Worm (Caenorhabditis elegans): Measurements from ENCODE around the gene H03A11.2.

H03A11.2 gene

ce11 chrX:15213182-15213829 is 17.1 kb downstream of the H03A11.2 start, which contains the start of the genes H03A11.13 and famk-1:
Gene H03A11.13, minus strand, starts transcription at chrX:15213232.
Gene famk-1, minus strand, starts transcription at chrX:15213259.
- TF ChIP-seq pha-4 (tag; optimal IDR thresholded peaks at IDR 0.05): peak; percentile 19
- no peak for TF ChIP-seq aly-2 (tag; optimal IDR thresholded peaks at IDR 0.05)

ce11 chrX:15200720-15201119 is 29.7 kb downstream of the H03A11.2 start:
- no peak for TF ChIP-seq fos-1 (tag; optimal IDR thresholded peaks at IDR 0.05)
- TF ChIP-seq nhr-11 (tag; optimal IDR thresholded peaks at IDR 0.05): no peak
- TF ChIP-seq R02D3.7 (tag; optimal IDR thresholded peaks at IDR 0.05): no peak
- peak; percentile 13 for TF ChIP-seq nhr-28 (tag; optimal IDR thresholded peaks at IDR 0.05)
- no peak for TF ChIP-seq ztf-11 (tag; optimal IDR thresholded peaks at IDR 0.05)
- no peak for TF ChIP-seq ceh-16 (tag; optimal IDR thresholded peaks at IDR 0.05)
- TF ChIP-seq elt-1 (tag; optimal IDR thresholded peaks at IDR 0.05): no peak
- TF ChIP-seq lsy-12 (tag; optimal IDR thresholded peaks at IDR 0.05): peak; percentile 63
- TF ChIP-seq unc-39 (tag; optimal IDR thresholded peaks at IDR 0.05): no peak
- TF ChIP-seq sea-2 (GFP tag; optimal IDR thresholded peaks at IDR 0.05): no peak
- TF ChIP-seq ZK546.5 (tag; optimal IDR thresholded peaks at IDR 0.05): no peak
- no peak for TF ChIP-seq nhr-12 (tag; optimal IDR thresholded peaks at IDR 0.05)
- TF ChIP-seq ztf-4 (tag; optimal IDR thresholded peaks at IDR 0.05): no peak
- peak; percentile 35 for TF ChIP-seq ceh-82 (tag; optimal IDR thresholded peaks at IDR 0.05)
- TF ChIP-seq tbx-2 (tag; optimal IDR thresholded peaks at IDR 0.05): peak; percentile 73
- TF ChIP-seq daf-12 (tag; optimal IDR thresholded peaks at IDR 0.05): no peak
- no peak for TF ChIP-seq fkh-10 (GFP tag; optimal IDR thresholded peaks at IDR 0.05)
- TF ChIP-seq mdl-1 (tag; optimal IDR thresholded peaks at IDR 0.05): no peak
- TF ChIP-seq egl-5 (tag; optimal IDR thresholded peaks at IDR 0.05): peak; percentile 52
- TF ChIP-seq egl-27 (tag; optimal IDR thresholded peaks at IDR 0.05): no peak
- TF ChIP-seq snpc-4 (tag; optimal IDR thresholded peaks at IDR 0.05): peak; percentile 13
- TF ChIP-seq zag-1 (tag; optimal IDR thresholded peaks at IDR 0.05): no peak
- no peak for TF ChIP-seq nhr-76 (tag; optimal IDR thresholded peaks at IDR 0.05)
- no peak for TF ChIP-seq mml-1 (tag; optimal IDR thresholded peaks at IDR 0.05)
- no peak for TF ChIP-seq eor-1 (tag; optimal IDR thresholded peaks at IDR 0.05)
- TF ChIP-seq unc-62 (GFP tag; optimal IDR thresholded peaks at IDR 0.05): peak; percentile 32
- no peak for TF ChIP-seq nhr-67 (tag; optimal IDR thresholded peaks at IDR 0.05)
- TF ChIP-seq lin-15B (tag; optimal IDR thresholded peaks at IDR 0.05): no peak
- peak; percentile 57 for TF ChIP-seq elt-2 (tag; optimal IDR thresholded peaks at IDR 0.05)
- peak; percentile 9 for TF ChIP-seq ceh-28 (tag; optimal IDR thresholded peaks at IDR 0.05)
- TF ChIP-seq lin-39 (tag; optimal IDR thresholded peaks at IDR 0.05): peak; percentile 47
- TF ChIP-seq elt-3 (tag; optimal IDR thresholded peaks at IDR 0.05): peak in 1 of 3 experiments; percentile 44
- no peak for TF ChIP-seq aly-2 (tag; optimal IDR thresholded peaks at IDR 0.05)
- no peak for TF ChIP-seq fkh-2 (tag; optimal IDR thresholded peaks at IDR 0.05)
- peak; percentile 25 for TF ChIP-seq pha-4 (tag; optimal IDR thresholded peaks at IDR 0.05)
- peak; percentile 40 for TF ChIP-seq skn-1 (tag; optimal IDR thresholded peaks at IDR 0.05)
- TF ChIP-seq nhr-237 (tag; optimal IDR thresholded peaks at IDR 0.05): no peak
- TF ChIP-seq nhr-43 (tag; optimal IDR thresholded peaks at IDR 0.05; ENCODE audit: poor library complexity, severe bottlenecking): peak; percentile 82
- peak; percentile 59 for TF ChIP-seq hmg-11 (tag; optimal IDR thresholded peaks at IDR 0.05)
- TF ChIP-seq nhr-25 (tag; optimal IDR thresholded peaks at IDR 0.05): peak; percentile 46
- TF ChIP-seq ama-1 (optimal IDR thresholded peaks at IDR 0.05): no peak
- peak; percentile 66 for TF ChIP-seq nhr-23 (tag; optimal IDR thresholded peaks at IDR 0.05)
- peak; percentile 5 for TF ChIP-seq nhr-77 (tag; optimal IDR thresholded peaks at IDR 0.05)
- TF ChIP-seq ceh-9 (tag; optimal IDR thresholded peaks at IDR 0.05): no peak
- TF ChIP-seq jun-1 (tag; optimal IDR thresholded peaks at IDR 0.05): peak; percentile 58
- peak; percentile 51 for TF ChIP-seq nfya-1 (tag; optimal IDR thresholded peaks at IDR 0.05; ENCODE audit: insufficient read depth)
- peak; percentile 73 for TF ChIP-seq pqm-1 (tag; optimal IDR thresholded peaks at IDR 0.05)
